Worm (Caenorhabditis elegans): ENCODE data around the gene T20D4.19.

- TF ChIP-seq tab-1 (GFP tag; IDR thresholded peaks at IDR 0.05): no peak
- TF ChIP-seq ztf-29 (GFP tag; IDR thresholded peaks at IDR 0.05): no peak
These were observed 18.4 kb downstream of the T20D4.19 start, which contains the start of gene txt-11 for ce11 chrV:3413010-3413409.
